Fruit fly (Drosophila melanogaster): Measurements from ENCODE around the gene CG32485.

dm6 chr3L:3078398-3079155 lies 28.5 kb downstream of the CG32485 start:
- TF ChIP-seq pan (optimal IDR thresholded peaks at IDR 0.05) (no peak), usp (GFP tag; optimal IDR thresholded peaks at IDR 0.05) (no peak), Dll (optimal IDR thresholded peaks at IDR 0.05) (no peak), psq (optimal IDR thresholded peaks at IDR 0.05) (no peak), CG8478 (optimal IDR thresholded peaks at IDR 0.05) (no peak), EcR (GFP tag; optimal IDR thresholded peaks at IDR 0.05) (no peak)

All from whole organism.